Worm (Caenorhabditis elegans) whole organism, midembryonic: Measurements from ENCODE around the gene str-230.

ENCODE experiments used
- T22C8.4 ChIP-seq: fragments of 200-800 bp; sonication (Bioruptor generic); IDR thresholded peaks from 2 replicates; pipeline ENCODE4 v1.3.6; 2022; ENCODE audit warnings: missing genetic modification characterization, missing compliant biosample characterization
- cog-1 ChIP-seq: sonication (generic microtip); optimal IDR thresholded peaks from 2 replicates; lab custom pipeline; 2016; ENCODE audit warnings: missing genetic modification characterization, missing compliant biosample characterization
- flt-1 ChIP-seq: fragments of 200-800 bp; sonication (Bioruptor generic); IDR thresholded peaks from 2 replicates; pipeline ENCODE4 v1.3.6; 2022; ENCODE audit warnings: missing genetic modification characterization, missing compliant biosample characterization
- klf-2 ChIP-seq: fragments of 200-800 bp; sonication (Bioruptor generic); conservative IDR thresholded peaks from 2 replicates; pipeline ENCODE4 v1.3.6; 2022; ENCODE audit warnings: missing genetic modification reagents, missing genetic modification characterization, missing compliant biosample characterization
- med-1 ChIP-seq: sonication (generic microtip); optimal IDR thresholded peaks from 2 replicates; lab custom pipeline; 2017; ENCODE audit warnings: missing genetic modification characterization, mild to moderate bottlenecking, missing compliant biosample characterization, antibody characterized with exemption, missing genetic modification reagents; ENCODE audit not compliant: insufficient read depth
- ref-1 ChIP-seq: fragments of 200-800 bp; sonication (Bioruptor generic); conservative IDR thresholded peaks from 2 replicates; pipeline ENCODE4 v1.3.6; 2022; ENCODE audit warnings: missing genetic modification reagents, missing genetic modification characterization, missing compliant biosample characterization
- tab-1 ChIP-seq: fragments of 200-800 bp; sonication (Bioruptor generic); IDR thresholded peaks from 2 replicates; pipeline ENCODE4 v1.3.6; 2022; ENCODE audit warnings: missing genetic modification characterization, missing compliant biosample characterization
- ztf-23 ChIP-seq: fragments of 200-800 bp; sonication (Bioruptor generic); IDR thresholded peaks from 2 replicates; pipeline ENCODE4 v1.3.6; 2022; ENCODE audit warnings: missing genetic modification reagents, missing genetic modification characterization, missing compliant biosample characterization
- ztf-29 ChIP-seq: fragments of 200-800 bp; sonication (Bioruptor generic); IDR thresholded peaks from 2 replicates; pipeline ENCODE4 v1.3.6; 2022; ENCODE audit warnings: missing genetic modification reagents, missing genetic modification characterization, missing compliant biosample characterization

str-230 gene

DNA sequence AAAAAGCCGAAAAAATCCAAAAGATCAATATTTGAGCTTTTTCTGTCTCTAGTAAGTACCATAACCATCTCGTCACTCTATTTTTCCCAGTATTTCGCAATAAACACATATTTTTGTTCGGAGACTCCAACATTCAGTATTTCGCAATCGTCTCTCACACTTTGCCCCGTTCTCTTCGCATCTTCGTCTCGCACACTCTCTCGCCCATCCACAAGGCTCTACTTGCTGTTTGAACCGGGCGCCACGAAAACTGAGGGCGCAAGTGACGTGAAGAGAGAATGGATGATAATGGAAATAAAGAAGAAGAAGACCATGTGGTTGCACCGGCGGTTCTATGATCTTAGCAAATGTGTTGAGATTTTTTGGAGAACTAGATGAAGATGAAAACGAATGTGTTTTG, 10.6 kb downstream of the str-230 start:
- TF ChIP-seq klf-2 (GFP tag; lab: Robert Waterston, UW), result no peak
- TF ChIP-seq med-1 (GFP tag; lab: Kevin White, UChicago), result no peak
- no peak for TF ChIP-seq ztf-29
- TF ChIP-seq T22C8.4 (GFP tag; lab: Robert Waterston, UW), result no peak
- no peak for TF ChIP-seq ztf-23 (GFP tag; lab: Robert Waterston, UW)
- TF ChIP-seq flt-1, result no peak
- no peak for TF ChIP-seq tab-1 (GFP tag; lab: Robert Waterston, UW)
- no peak for TF ChIP-seq cog-1
- TF ChIP-seq ref-1 (GFP tag; lab: Robert Waterston, UW), result no peak

DNA sequence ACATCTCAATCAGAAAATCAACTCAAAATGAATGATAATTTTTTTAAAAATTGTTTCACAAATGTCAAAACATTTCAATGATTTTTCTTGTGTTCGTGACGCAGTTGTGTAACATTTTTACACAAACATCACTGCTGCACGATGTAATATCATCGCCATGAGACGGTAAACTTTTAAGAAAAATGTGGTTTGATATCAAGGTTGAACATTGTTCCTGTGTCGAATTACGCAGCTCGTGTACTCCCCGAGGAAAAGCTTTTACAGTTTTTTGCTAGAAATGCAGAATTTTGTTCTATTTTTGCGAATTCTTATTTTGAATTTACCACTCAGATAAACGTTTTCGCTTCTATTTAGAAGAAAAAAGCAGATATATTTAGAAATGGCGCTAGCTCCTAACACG, 13.0 kb downstream of the str-230 start:
- TF ChIP-seq ztf-29 (no peak), med-1 (GFP tag; lab: Kevin White, UChicago) (no peak), flt-1 (no peak), ref-1 (GFP tag; lab: Robert Waterston, UW) (no peak), tab-1 (GFP tag; lab: Robert Waterston, UW) (no peak), klf-2 (GFP tag; lab: Robert Waterston, UW) (no peak), ztf-23 (GFP tag; lab: Robert Waterston, UW) (no peak), T22C8.4 (GFP tag; lab: Robert Waterston, UW) (no peak), cog-1 (no peak)

DNA sequence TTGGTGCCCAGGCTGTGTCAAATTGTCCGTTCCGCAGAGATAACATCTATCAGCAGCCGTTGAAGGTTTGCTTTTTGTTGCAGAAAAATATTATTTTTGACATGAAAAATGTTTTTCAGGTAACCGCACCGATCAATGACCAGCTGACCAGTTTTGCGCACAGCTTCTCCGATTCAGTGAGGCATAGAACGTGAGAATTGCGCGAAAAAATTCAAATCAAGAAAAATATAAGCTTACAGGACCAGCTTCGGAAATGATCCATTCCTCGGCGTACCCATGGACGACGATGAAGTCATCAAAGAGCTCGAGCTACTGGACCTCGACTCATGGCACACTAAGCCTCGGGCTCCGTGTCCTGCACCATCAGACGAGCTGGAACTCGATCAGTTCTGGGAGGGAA, 16.1 kb downstream of the str-230 start:
- TF ChIP-seq ztf-23 (GFP tag; lab: Robert Waterston, UW) (no peak), cog-1 (no peak), T22C8.4 (GFP tag; lab: Robert Waterston, UW) (no peak), klf-2 (GFP tag; lab: Robert Waterston, UW) (no peak), flt-1 (no peak), ztf-29 (no peak), med-1 (GFP tag; lab: Kevin White, UChicago) (no peak), tab-1 (GFP tag; lab: Robert Waterston, UW) (no peak), ref-1 (GFP tag; lab: Robert Waterston, UW) (no peak)

DNA sequence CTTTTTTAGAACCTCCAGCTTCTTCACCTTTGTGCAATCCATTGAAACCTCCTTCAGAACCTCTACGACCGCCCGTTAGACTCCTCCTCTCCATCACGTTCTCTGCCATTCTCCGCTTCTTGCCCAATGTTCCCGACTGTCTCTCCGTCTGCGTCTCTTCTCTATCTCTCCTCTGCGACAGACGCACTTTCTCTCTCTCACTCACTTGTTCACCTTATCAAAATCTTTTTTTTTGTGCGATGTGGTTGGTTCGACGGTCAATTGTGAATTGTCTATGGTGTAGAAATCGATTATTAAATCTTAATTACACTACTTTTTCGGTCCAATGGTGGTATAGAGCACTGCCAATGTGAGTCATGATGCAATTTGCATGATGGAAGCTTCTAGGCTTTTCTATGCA, 17.2 kb downstream of the str-230 start, which contains the start of gene atfs-1:
atfs-1 (plus strand) TSS at position 213 of the 400 bp plus-strand sequence.
- no peak for TF ChIP-seq cog-1
- TF ChIP-seq ztf-23 (GFP tag; lab: Robert Waterston, UW), result no peak
- TF ChIP-seq T22C8.4 (GFP tag; lab: Robert Waterston, UW), result no peak
- no peak for TF ChIP-seq med-1 (GFP tag; lab: Kevin White, UChicago)
- no peak for TF ChIP-seq klf-2 (GFP tag; lab: Robert Waterston, UW)
- no peak for TF ChIP-seq ztf-29
- no peak for TF ChIP-seq flt-1
- no peak for TF ChIP-seq tab-1 (GFP tag; lab: Robert Waterston, UW)
- no peak for TF ChIP-seq ref-1 (GFP tag; lab: Robert Waterston, UW)

DNA sequence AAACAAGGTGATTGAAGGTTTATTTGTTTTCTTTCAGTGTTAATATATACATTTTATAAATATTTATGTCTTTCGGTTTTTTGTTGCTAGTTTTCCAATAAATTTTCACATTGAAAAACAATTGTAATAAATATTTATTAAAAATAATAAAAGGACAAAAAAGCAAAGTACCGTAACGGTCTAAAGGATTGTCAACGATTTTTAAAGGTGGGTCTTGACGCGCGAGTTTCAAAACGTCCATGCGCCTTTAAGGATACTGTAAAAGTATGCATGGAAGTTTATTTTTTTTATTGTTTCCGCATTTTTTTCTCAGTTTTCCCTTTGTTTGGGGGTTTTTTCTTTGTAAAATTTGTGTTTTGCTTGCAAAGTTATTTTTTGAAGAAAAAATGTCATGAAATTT, 17.8 kb downstream of the str-230 start:
- TF ChIP-seq ztf-29 (no peak), flt-1 (no peak), klf-2 (GFP tag; lab: Robert Waterston, UW) (no peak), cog-1 (no peak), ztf-23 (GFP tag; lab: Robert Waterston, UW) (no peak), med-1 (GFP tag; lab: Kevin White, UChicago) (no peak), tab-1 (GFP tag; lab: Robert Waterston, UW) (no peak), ref-1 (GFP tag; lab: Robert Waterston, UW) (no peak), T22C8.4 (GFP tag; lab: Robert Waterston, UW) (no peak)

DNA sequence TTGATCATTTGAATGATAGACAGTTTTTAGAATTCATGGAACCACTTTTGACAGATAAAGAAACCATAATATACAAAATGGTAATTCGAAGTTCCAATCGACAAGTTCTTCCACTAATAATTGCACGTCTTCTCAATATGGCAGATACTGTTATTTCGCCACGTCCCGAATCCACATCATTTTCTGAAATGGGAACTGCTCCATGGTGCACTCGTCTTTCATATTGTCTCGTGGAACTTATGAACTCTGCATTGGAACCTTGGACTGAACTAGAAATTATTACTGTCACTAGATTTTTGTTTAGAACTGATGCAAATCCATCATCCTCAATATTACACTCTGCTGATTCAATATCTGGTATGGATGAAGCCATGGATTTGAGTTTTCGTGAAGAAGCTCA, 23.5 kb downstream of the str-230 start:
- TF ChIP-seq cog-1, result no peak
- TF ChIP-seq med-1 (GFP tag; lab: Kevin White, UChicago), result no peak
- TF ChIP-seq ztf-23 (GFP tag; lab: Robert Waterston, UW), result no peak
- TF ChIP-seq tab-1 (GFP tag; lab: Robert Waterston, UW), result no peak
- no peak for TF ChIP-seq ref-1 (GFP tag; lab: Robert Waterston, UW)
- TF ChIP-seq T22C8.4 (GFP tag; lab: Robert Waterston, UW), result no peak
- TF ChIP-seq ztf-29, result no peak
- TF ChIP-seq klf-2 (GFP tag; lab: Robert Waterston, UW), result no peak
- TF ChIP-seq flt-1, result no peak

DNA sequence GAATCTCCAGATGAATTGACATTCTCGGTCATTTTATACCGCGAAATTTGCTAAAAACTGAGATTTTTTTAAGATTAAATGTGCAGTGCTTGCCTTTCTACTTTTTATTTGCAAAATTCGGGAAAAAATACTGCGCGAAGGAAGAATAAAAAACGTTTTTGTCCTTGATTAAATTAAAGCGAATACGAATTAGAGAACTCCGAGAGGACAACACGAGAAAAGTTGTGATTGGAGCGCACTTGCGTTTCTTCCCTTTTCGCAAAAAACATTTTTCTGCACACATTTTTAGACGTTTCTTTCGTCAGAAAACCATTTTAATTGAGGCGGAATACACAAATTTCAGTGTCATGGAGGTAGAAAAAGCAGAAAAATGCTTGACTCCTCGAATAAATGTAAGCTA, 25.2 kb downstream of the str-230 start, which contains the start of the genes trm-1 and ints-2:
trm-1 (minus strand) TSS at position 175 of the 400 bp plus-strand sequence.
ints-2 (plus strand) TSS at position 249 of the 400 bp plus-strand sequence.
- TF ChIP-seq klf-2 (GFP tag; lab: Robert Waterston, UW) (no peak), cog-1 (peak; percentile 3), med-1 (GFP tag; lab: Kevin White, UChicago) (no peak), flt-1 (no peak), ztf-29 (no peak), ref-1 (GFP tag; lab: Robert Waterston, UW) (no peak)

DNA sequence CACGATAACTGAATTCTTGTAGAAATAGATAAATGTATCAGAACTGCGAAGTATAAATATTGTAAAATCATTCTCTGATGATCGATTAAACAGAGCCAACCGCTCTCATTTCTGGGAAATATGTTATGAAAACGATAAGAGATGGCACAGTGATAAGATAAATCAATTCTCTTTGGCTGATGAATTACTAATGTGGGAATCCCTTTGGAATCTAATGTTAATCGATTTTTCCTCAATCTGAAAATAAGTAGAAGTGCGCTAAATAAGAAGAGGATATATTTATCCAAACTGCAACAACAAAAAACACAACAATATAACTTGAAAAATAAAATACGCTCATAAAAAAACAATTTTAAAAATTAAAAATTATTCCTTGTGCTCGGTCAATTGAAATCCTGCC, 27.8 kb downstream of the str-230 start, which contains the start of gene cest-2.3:
cest-2.3 (minus strand) TSS at position 101 of the 400 bp plus-strand sequence.
- TF ChIP-seq ref-1 (GFP tag; lab: Robert Waterston, UW), result no peak
- no peak for TF ChIP-seq T22C8.4 (GFP tag; lab: Robert Waterston, UW)
- no peak for TF ChIP-seq tab-1 (GFP tag; lab: Robert Waterston, UW)
- no peak for TF ChIP-seq flt-1
- no peak for TF ChIP-seq ztf-23 (GFP tag; lab: Robert Waterston, UW)
- no peak for TF ChIP-seq cog-1
- no peak for TF ChIP-seq med-1 (GFP tag; lab: Kevin White, UChicago)
- TF ChIP-seq ztf-29, result no peak

DNA sequence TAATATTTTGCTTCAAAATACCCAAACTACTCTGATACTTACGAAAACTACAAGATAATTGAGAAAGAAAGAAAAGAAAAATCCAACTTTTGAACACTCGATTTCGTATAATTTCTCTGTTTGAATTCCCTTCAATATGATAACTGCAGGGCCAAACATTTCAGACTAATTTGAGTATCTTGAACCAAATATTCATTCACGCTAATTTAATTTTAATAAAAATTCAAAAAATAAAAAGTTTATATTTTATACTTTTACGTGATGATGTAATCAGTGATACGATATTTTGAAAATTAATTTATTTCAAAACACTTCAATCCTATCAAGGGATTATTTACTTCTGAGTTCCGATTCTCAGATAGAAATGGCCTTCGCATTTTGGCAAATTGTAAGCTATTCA, 30.7 kb downstream of the str-230 start, which contains the start of gene ZC376.8:
ZC376.8 (plus strand) TSS at position 301 of the 400 bp plus-strand sequence.
- TF ChIP-seq ref-1 (GFP tag; lab: Robert Waterston, UW) (no peak), ztf-29 (no peak), tab-1 (GFP tag; lab: Robert Waterston, UW) (no peak), klf-2 (GFP tag; lab: Robert Waterston, UW) (no peak), ztf-23 (GFP tag; lab: Robert Waterston, UW) (no peak), cog-1 (no peak), med-1 (GFP tag; lab: Kevin White, UChicago) (no peak), flt-1 (no peak), T22C8.4 (GFP tag; lab: Robert Waterston, UW) (no peak)
